Fruit fly (Drosophila melanogaster) whole organism, adult: ENCODE data around the gene CG4036.

Source experiments
- CG11617 ChIP-seq: fragments of 200-800 bp; sonication (Bioruptor generic); optimal IDR thresholded peaks from 2 replicates; lab custom pipeline; 2017; ENCODE audit warnings: mild to moderate bottlenecking, missing biosample characterization, missing genetic modification reagents, missing genetic modification characterization
- CG12768 ChIP-seq: fragments of 200-800 bp; sonication (Bioruptor generic); optimal IDR thresholded peaks from 2 replicates; lab custom pipeline; 2017; ENCODE audit warnings: missing biosample characterization, missing genetic modification characterization, mild to moderate bottlenecking, moderate library complexity, missing genetic modification reagents
- CG14711 ChIP-seq: fragments of 200-800 bp; sonication (Bioruptor generic); optimal IDR thresholded peaks from 2 replicates; lab custom pipeline; 2018; ENCODE audit warnings: missing biosample characterization, mild to moderate bottlenecking, missing genetic modification characterization, moderate library complexity
- CG1620 ChIP-seq: fragments of 200-800 bp; sonication (Bioruptor generic); optimal IDR thresholded peaks from 2 replicates; lab custom pipeline; 2016; ENCODE audit warnings: missing biosample characterization, missing genetic modification characterization
- CG33017 ChIP-seq: fragments of 200-800 bp; sonication (Bioruptor generic); optimal IDR thresholded peaks from 2 replicates; lab custom pipeline; 2018; ENCODE audit warnings: missing biosample characterization, mild to moderate bottlenecking, missing genetic modification characterization, moderate library complexity
- CG5204 ChIP-seq: fragments of 200-800 bp; sonication (Bioruptor generic); optimal IDR thresholded peaks from 2 replicates; lab custom pipeline; 2016; ENCODE audit warnings: missing biosample characterization, missing genetic modification characterization
- CG7045 ChIP-seq: fragments of 200-800 bp; sonication (Bioruptor generic); optimal IDR thresholded peaks from 2 replicates; lab custom pipeline; 2017; ENCODE audit warnings: missing biosample characterization, mild to moderate bottlenecking, missing genetic modification characterization
- CG7101 ChIP-seq: fragments of 200-800 bp; sonication (Bioruptor generic); optimal IDR thresholded peaks from 2 replicates; lab custom pipeline; 2018; ENCODE audit warnings: missing biosample characterization, mild to moderate bottlenecking, missing genetic modification characterization, moderate library complexity
- Clk ChIP-seq: fragments of 200-800 bp; sonication (Bioruptor generic); optimal IDR thresholded peaks from 2 replicates; lab custom pipeline; 2017; ENCODE audit warnings: missing biosample characterization, missing genetic modification characterization
- Crg-1 ChIP-seq: fragments of 200-800 bp; sonication (Bioruptor generic); optimal IDR thresholded peaks from 2 replicates; lab custom pipeline; 2016; ENCODE audit warnings: missing biosample characterization, missing genetic modification characterization
- Hr96 ChIP-seq: fragments of 200-800 bp; sonication (Bioruptor generic); optimal IDR thresholded peaks from 2 replicates; lab custom pipeline; 2016; ENCODE audit warnings: missing biosample characterization, missing genetic modification characterization
- Mnt ChIP-seq: fragments of 200-800 bp; sonication (Bioruptor generic); optimal IDR thresholded peaks from 2 replicates; lab custom pipeline; 2016; ENCODE audit warnings: missing biosample characterization, mild to moderate bottlenecking, missing genetic modification characterization
- bab1 ChIP-seq: fragments of 200-800 bp; sonication (Bioruptor generic); optimal IDR thresholded peaks from 3 replicates; lab custom pipeline; 2019; ENCODE audit warnings: missing biosample characterization, mild to moderate bottlenecking, missing genetic modification characterization, moderate library complexity
- cic ChIP-seq: fragments of 200-800 bp; sonication (Bioruptor generic); optimal IDR thresholded peaks from 2 replicates; lab custom pipeline; 2017; ENCODE audit warnings: missing biosample characterization, mild to moderate bottlenecking, missing genetic modification characterization, moderate library complexity
- cnc ChIP-seq, 2 experiments: fragments of >200 bp; optimal IDR thresholded peaks; 2 replicates each; lab custom pipeline; 2017
- kay ChIP-seq: fragments of 200-800 bp; sonication (Bioruptor generic); peaks from one replicate; lab custom pipeline; 2016; ENCODE audit warnings: missing biosample characterization, missing genetic modification characterization, borderline replicate concordance
- ovo ChIP-seq: fragments of 200-800 bp; sonication (Bioruptor generic); optimal IDR thresholded peaks from 2 replicates; lab custom pipeline; 2016; ENCODE audit warnings: missing biosample characterization, missing genetic modification characterization
- pad ChIP-seq: fragments of 200-800 bp; sonication (Bioruptor generic); optimal IDR thresholded peaks from 3 replicates; lab custom pipeline; 2017; ENCODE audit warnings: missing biosample characterization, missing genetic modification characterization, mild to moderate bottlenecking, moderate library complexity, missing genetic modification reagents
- tj ChIP-seq: fragments of 200-800 bp; sonication (Bioruptor generic); optimal IDR thresholded peaks from 3 replicates; lab custom pipeline; 2017; ENCODE audit warnings: missing biosample characterization, mild to moderate bottlenecking, missing genetic modification characterization, moderate library complexity
- toe ChIP-seq: fragments of 200-800 bp; sonication (Bioruptor generic); optimal IDR thresholded peaks from 2 replicates; lab custom pipeline; 2016; ENCODE audit warnings: missing biosample characterization, missing genetic modification characterization

The CG4036 gene

DNA sequence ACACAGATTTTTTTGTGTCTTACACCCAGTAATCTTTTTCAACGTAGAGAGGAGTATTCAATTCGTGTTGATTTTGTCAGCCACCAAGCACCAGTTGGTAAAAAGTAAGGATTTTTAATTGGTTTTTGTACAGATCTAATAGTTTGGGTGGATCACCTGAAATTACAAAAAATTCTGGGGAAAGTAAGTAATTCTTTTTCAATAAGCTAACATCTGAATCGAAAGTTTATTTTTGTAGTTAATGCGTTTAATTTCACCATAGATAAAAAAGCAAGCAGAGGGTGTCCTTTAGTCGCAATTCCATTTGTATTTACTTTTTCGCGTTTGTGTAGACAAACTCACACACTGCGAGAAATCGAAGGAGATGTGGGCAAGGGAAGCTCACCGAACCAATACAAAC, 35.9 kb upstream of the CG4036 start:
- no peak for TF ChIP-seq CG14711
- TF ChIP-seq Crg-1 (GFP tag; lab: Kevin White, UChicago): no peak
- peak; percentile 32 for TF ChIP-seq Hr96 (GFP tag; lab: Kevin White, UChicago)
- no peak for TF ChIP-seq bab1 (GFP tag; lab: Kevin White, UChicago)
- peak; percentile 50 for TF ChIP-seq CG12768 (GFP tag; lab: Kevin White, UChicago)
- no peak for TF ChIP-seq CG7101 (tag; lab: Kevin White, UChicago)
- TF ChIP-seq pad (GFP tag; lab: Kevin White, UChicago): no peak
- TF ChIP-seq CG1620 (GFP tag; lab: Kevin White, UChicago): no peak
- peak; percentile 56 for TF ChIP-seq CG5204
- TF ChIP-seq CG7045 (GFP tag; lab: Kevin White, UChicago): peak; percentile 63

DNA sequence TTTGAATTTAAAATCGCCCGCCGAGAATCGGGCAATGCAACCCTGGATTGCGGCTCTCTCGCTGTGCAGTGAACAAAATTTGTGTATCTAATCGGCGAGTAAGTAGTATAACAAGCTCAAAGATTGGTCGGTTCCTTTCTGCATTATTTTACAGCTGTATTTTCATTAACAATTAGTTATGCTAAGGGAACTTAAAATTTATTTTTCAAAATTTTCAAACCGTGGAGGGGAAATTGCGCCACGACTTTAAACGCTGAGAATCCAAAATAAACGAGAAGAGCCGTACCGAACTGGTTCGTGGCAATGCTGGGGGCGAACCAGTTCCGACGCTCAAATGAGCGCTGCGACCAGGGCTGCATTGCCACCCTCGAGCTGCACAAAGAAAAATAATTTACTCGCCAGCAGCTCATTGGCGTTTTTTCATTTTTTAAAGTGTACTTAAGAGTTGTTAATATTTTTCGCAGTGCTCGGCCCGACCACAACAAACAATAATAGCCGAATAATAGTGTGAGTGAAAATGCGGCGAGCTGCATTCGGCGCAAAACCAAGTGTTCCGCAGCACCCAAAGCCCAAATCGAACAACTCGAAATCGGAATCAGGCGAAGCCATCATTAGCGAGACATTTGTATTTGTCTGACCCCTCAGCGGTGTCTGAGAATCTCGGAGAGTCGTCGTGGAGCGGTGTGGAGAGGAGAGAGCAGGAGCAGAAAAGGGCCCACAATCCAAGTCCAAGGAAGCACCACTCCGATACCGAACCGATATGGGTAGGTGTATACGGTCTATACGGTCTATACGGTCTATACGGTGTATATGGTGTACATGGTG, 32.5 kb upstream of the CG4036 start, which contains the start of gene zf30C:
Gene zf30C, plus strand, starts transcription at position 353 of the 825 bp plus-strand sequence.
- TF ChIP-seq CG5204: peak; percentile 92
- peak; percentile 97 for TF ChIP-seq pad (GFP tag; lab: Kevin White, UChicago)
- TF ChIP-seq cic: peak; percentile 36
- TF ChIP-seq CG12768 (GFP tag; lab: Kevin White, UChicago): peak; percentile 85
- TF ChIP-seq ovo: peak; percentile 81
- peak; percentile 93 for TF ChIP-seq Hr96 (GFP tag; lab: Kevin White, UChicago)
- peak; percentile 60 for TF ChIP-seq CG33017 (tag; lab: Kevin White, UChicago)
- peak; percentile 83 for TF ChIP-seq Crg-1 (GFP tag; lab: Kevin White, UChicago)
- peak; percentile 63 for TF ChIP-seq tj
- TF ChIP-seq CG14711: peak; percentile 76
- TF ChIP-seq CG11617: peak; percentile 78
- TF ChIP-seq cnc (optimal IDR thresholded peaks at IDR 0.05; lab: Kevin White, UChicago): no peak
- TF ChIP-seq CG7101 (tag; lab: Kevin White, UChicago): peak; percentile 82
- TF ChIP-seq toe: peak; percentile 94
- TF ChIP-seq Mnt: peak; percentile 88
- peak; percentile 59 for TF ChIP-seq bab1 (GFP tag; lab: Kevin White, UChicago)
- TF ChIP-seq kay: no peak
- TF ChIP-seq CG7045 (GFP tag; lab: Kevin White, UChicago): peak; percentile 78
- peak; percentile 91 for TF ChIP-seq Clk (GFP tag; lab: Kevin White, UChicago)
- TF ChIP-seq CG1620 (GFP tag; lab: Kevin White, UChicago): peak; percentile 92

DNA sequence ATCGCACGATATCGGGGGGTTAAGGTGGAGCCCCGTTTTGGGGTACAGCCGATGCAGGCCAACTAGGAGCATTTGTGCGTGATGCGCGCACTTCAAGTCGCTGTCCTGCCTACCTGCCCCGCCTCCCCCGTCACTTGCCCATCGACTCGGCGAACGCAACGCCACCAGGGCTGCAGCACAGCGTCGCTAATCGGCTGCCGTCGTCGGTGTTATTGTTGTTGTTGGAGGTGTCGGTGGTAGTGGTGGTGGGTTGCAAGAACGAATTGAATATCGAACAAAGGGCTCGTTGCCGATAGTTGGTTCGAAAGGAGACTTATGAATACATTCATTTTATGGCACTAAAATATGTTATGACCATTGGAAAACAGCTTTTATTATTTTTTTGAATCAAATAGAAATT, 31.8 kb upstream of the CG4036 start:
- TF ChIP-seq Hr96 (GFP tag; lab: Kevin White, UChicago) (peak; percentile 73), cnc (optimal IDR thresholded peaks at IDR 0.05; lab: Kevin White, UChicago) (no peak), Mnt (peak; percentile 46), CG1620 (GFP tag; lab: Kevin White, UChicago) (no peak), CG14711 (peak; percentile 37), toe (peak; percentile 73), CG7101 (tag; lab: Kevin White, UChicago) (peak; percentile 55), tj (no peak), bab1 (GFP tag; lab: Kevin White, UChicago) (peak; percentile 46), cic (no peak), CG5204 (peak; percentile 56), CG33017 (tag; lab: Kevin White, UChicago) (peak; percentile 55), CG7045 (GFP tag; lab: Kevin White, UChicago) (peak; percentile 21), ovo (peak; percentile 8), Crg-1 (GFP tag; lab: Kevin White, UChicago) (no peak), CG12768 (GFP tag; lab: Kevin White, UChicago) (no peak), CG11617 (peak; percentile 18), kay (no peak), Clk (GFP tag; lab: Kevin White, UChicago) (peak; percentile 41)

DNA sequence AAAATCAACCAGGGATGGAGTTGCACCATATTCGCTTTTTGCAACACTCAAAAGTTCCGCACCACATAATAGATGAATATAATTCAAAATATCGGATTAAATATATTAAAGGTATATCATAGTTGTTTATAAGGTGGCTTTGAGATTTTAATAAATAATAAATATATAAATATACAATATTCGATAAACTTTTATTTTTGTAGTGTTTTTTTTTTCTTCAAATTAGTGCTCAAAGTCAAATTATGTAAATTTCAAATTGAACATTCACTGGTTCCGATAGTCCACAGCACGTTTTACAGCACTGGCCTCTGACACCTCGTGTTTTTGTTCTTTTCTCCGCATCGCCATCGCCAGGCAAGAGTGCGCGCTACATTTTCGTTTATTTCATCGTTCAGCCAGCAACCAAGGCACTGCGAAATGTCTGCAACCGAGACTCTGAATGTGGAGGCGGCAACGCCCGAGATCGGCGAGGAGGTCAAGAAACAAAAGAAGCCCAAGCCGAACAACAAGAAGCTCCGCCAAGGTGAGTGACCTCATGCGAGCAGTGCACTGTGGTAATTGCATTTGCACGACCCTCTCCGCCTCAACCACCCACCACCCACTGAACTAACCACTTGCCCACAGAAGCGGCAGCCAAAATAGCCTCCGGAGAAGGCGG, 27.3 kb upstream of the CG4036 start, which contains the start of the genes Taf11 and und:
Gene Taf11, minus strand, starts transcription at position 51 of the 658 bp plus-strand sequence.
Gene und, plus strand, starts transcription at position 158 of the 658 bp plus-strand sequence.
- TF ChIP-seq bab1 (GFP tag; lab: Kevin White, UChicago) (peak; percentile 17), CG1620 (GFP tag; lab: Kevin White, UChicago) (peak; percentile 44), CG33017 (tag; lab: Kevin White, UChicago) (peak; percentile 13), CG12768 (GFP tag; lab: Kevin White, UChicago) (peak; percentile 71), kay (no peak), pad (GFP tag; lab: Kevin White, UChicago) (peak; percentile 74), cnc (optimal IDR thresholded peaks at IDR 0.05; lab: Kevin White, UChicago) (no peak), Mnt (peak; percentile 80), CG5204 (no peak), CG7045 (GFP tag; lab: Kevin White, UChicago) (peak; percentile 78), CG14711 (peak; percentile 51), tj (no peak), Crg-1 (GFP tag; lab: Kevin White, UChicago) (peak; percentile 78), Hr96 (GFP tag; lab: Kevin White, UChicago) (peak; percentile 39), ovo (peak; percentile 27), toe (peak; percentile 54), Clk (GFP tag; lab: Kevin White, UChicago) (peak; percentile 0), CG7101 (tag; lab: Kevin White, UChicago) (peak; percentile 42), CG11617 (peak; percentile 53), cic (peak; percentile 30)

DNA sequence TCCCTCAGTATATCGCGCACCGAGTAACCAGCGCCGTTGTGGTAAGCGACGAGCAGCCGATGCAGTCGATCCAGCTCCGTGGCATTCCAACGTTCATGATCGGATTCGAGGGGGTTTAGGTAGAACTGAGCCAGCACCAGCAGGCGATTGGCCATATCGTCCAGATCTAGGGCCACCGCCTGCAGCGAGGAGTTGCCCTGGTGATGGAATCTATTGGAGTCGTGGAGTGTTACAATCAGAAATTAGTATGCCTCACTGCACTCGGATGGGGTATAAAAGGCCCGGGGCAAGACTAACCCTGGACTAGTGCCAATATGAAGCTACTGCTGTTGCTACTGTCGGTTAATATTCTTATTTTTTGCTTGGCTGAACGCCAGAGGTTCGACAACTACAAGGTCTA, 23.9 kb upstream of the CG4036 start, which contains the start of gene CG4017:
Gene CG4017, plus strand, starts transcription at position 301 of the 400 bp plus-strand sequence.
- TF ChIP-seq tj: no peak
- TF ChIP-seq Mnt: no peak
- no peak for TF ChIP-seq CG11617
- TF ChIP-seq bab1 (GFP tag; lab: Kevin White, UChicago): no peak
- TF ChIP-seq CG7045 (GFP tag; lab: Kevin White, UChicago): no peak
- no peak for TF ChIP-seq cic
- no peak for TF ChIP-seq CG7101 (tag; lab: Kevin White, UChicago)
- no peak for TF ChIP-seq Clk (GFP tag; lab: Kevin White, UChicago)
- no peak for TF ChIP-seq toe
- no peak for TF ChIP-seq ovo
- no peak for TF ChIP-seq Hr96 (GFP tag; lab: Kevin White, UChicago)
- TF ChIP-seq CG33017 (tag; lab: Kevin White, UChicago): no peak
- TF ChIP-seq cnc (optimal IDR thresholded peaks at IDR 0.05; lab: Kevin White, UChicago): no peak
- no peak for TF ChIP-seq CG5204
- no peak for TF ChIP-seq kay
- TF ChIP-seq Crg-1 (GFP tag; lab: Kevin White, UChicago): no peak
- no peak for TF ChIP-seq pad (GFP tag; lab: Kevin White, UChicago)
- TF ChIP-seq CG12768 (GFP tag; lab: Kevin White, UChicago): no peak
- no peak for TF ChIP-seq CG14711
- no peak for TF ChIP-seq CG1620 (GFP tag; lab: Kevin White, UChicago)
